Worm (Caenorhabditis elegans) whole organism, late embryonic: ENCODE measurements around the gene rocf-1.

ENCODE experiments used
- C38D4.7 ChIP-seq: fragments of 200-800 bp; sonication (Bioruptor generic); optimal IDR thresholded peaks from 2 replicates; lab custom pipeline; 2018; ENCODE audit warnings: mild to moderate bottlenecking, missing genetic modification characterization, moderate library complexity, missing compliant biosample characterization
- F13H6.1 ChIP-seq: sonication (generic microtip); optimal IDR thresholded peaks from 2 replicates; lab custom pipeline; 2016; ENCODE audit warnings: missing genetic modification characterization, missing compliant biosample characterization
- K02D7.2 ChIP-seq: sonication (generic microtip); optimal IDR thresholded peaks from 2 replicates; lab custom pipeline; 2017; ENCODE audit warnings: mild to moderate bottlenecking, missing genetic modification characterization, missing compliant biosample characterization
- K09A11.1 ChIP-seq: sonication (generic microtip); optimal IDR thresholded peaks from 2 replicates; lab custom pipeline; 2017; ENCODE audit warnings: antibody characterized with exemption, mild to moderate bottlenecking, missing genetic modification characterization, missing compliant biosample characterization; ENCODE audit not compliant: insufficient read depth
- ama-1 ChIP-seq: fragments of 150-350 bp; optimal IDR thresholded peaks from 2 replicates; lab custom pipeline; 2014
- ceh-14 ChIP-seq: sonication (generic microtip); optimal IDR thresholded peaks from 2 replicates; lab custom pipeline; 2016; ENCODE audit warnings: missing genotype, missing genetic modification characterization, missing compliant biosample characterization
- ceh-2 ChIP-seq: sonication (generic microtip); optimal IDR thresholded peaks from 2 replicates; lab custom pipeline; 2016; ENCODE audit warnings: missing genotype, missing genetic modification characterization, missing compliant biosample characterization
- ceh-22 ChIP-seq: sonication (generic microtip); optimal IDR thresholded peaks from 2 replicates; lab custom pipeline; 2017; ENCODE audit warnings: missing biosample characterization, missing genetic modification characterization
- ceh-24 ChIP-seq: sonication (generic microtip); optimal IDR thresholded peaks from 2 replicates; lab custom pipeline; 2016; ENCODE audit warnings: mild to moderate bottlenecking, missing genetic modification characterization, missing compliant biosample characterization
- ceh-34 ChIP-seq: sonication (generic microtip); optimal IDR thresholded peaks from 2 replicates; lab custom pipeline; 2016; ENCODE audit warnings: mild to moderate bottlenecking, missing genetic modification characterization, missing compliant biosample characterization
- ceh-48 ChIP-seq: sonication (generic microtip); optimal IDR thresholded peaks from 2 replicates; lab custom pipeline; 2016; ENCODE audit warnings: missing genetic modification characterization, inconsistent platforms, missing compliant biosample characterization
- ceh-6 ChIP-seq: fragments of 200-800 bp; sonication (Bioruptor generic); optimal IDR thresholded peaks from 2 replicates; lab custom pipeline; 2018; ENCODE audit warnings: mild to moderate bottlenecking, missing genetic modification characterization, missing compliant biosample characterization
- dmd-4 ChIP-seq: sonication (generic microtip); optimal IDR thresholded peaks from 2 replicates; lab custom pipeline; 2016; ENCODE audit warnings: borderline replicate concordance, missing genetic modification characterization, missing compliant biosample characterization
- dve-1 ChIP-seq: sonication (generic microtip); optimal IDR thresholded peaks from 2 replicates; lab custom pipeline; 2017; ENCODE audit warnings: antibody characterized with exemption, mild to moderate bottlenecking, missing genetic modification characterization, missing compliant biosample characterization
- elt-4 ChIP-seq: sonication (generic microtip); optimal IDR thresholded peaks from 2 replicates; lab custom pipeline; 2016; ENCODE audit warnings: missing genetic modification characterization, missing compliant biosample characterization
- eyg-1 ChIP-seq: sonication (generic microtip); optimal IDR thresholded peaks from 2 replicates; lab custom pipeline; 2016; ENCODE audit warnings: missing genotype, missing genetic modification characterization, missing compliant biosample characterization
- gmeb-2 ChIP-seq: sonication (generic microtip); optimal IDR thresholded peaks from 2 replicates; lab custom pipeline; 2016; ENCODE audit warnings: missing genetic modification characterization, inconsistent platforms, missing compliant biosample characterization
- hlh-15 ChIP-seq: sonication (generic microtip); optimal IDR thresholded peaks from 2 replicates; lab custom pipeline; 2016; ENCODE audit warnings: missing genetic modification characterization, missing compliant biosample characterization
- hlh-30 ChIP-seq: sonication (generic microtip); optimal IDR thresholded peaks from 2 replicates; lab custom pipeline; 2017; ENCODE audit warnings: antibody characterized with exemption, missing genetic modification characterization, missing compliant biosample characterization; ENCODE audit not compliant: insufficient read depth
- hlh-6 ChIP-seq: sonication (generic microtip); optimal IDR thresholded peaks from 2 replicates; lab custom pipeline; 2016; ENCODE audit warnings: missing genotype, missing genetic modification characterization, missing compliant biosample characterization
- hlh-8 ChIP-seq: sonication (generic microtip); optimal IDR thresholded peaks from 2 replicates; lab custom pipeline; 2016; ENCODE audit warnings: missing genotype, missing genetic modification characterization, missing compliant biosample characterization
- lim-6 ChIP-seq: sonication (generic microtip); optimal IDR thresholded peaks from 2 replicates; lab custom pipeline; 2016; ENCODE audit warnings: missing genetic modification characterization, missing compliant biosample characterization
- lin-11 ChIP-seq: fragments of 200-800 bp; sonication (Bioruptor generic); optimal IDR thresholded peaks from 2 replicates; lab custom pipeline; 2018; ENCODE audit warnings: mild to moderate bottlenecking, missing genetic modification characterization, missing compliant biosample characterization
- nfya-1 ChIP-seq: sonication (generic microtip); optimal IDR thresholded peaks from 2 replicates; lab custom pipeline; 2017; ENCODE audit warnings: missing genetic modification characterization, mild to moderate bottlenecking, missing compliant biosample characterization, antibody characterized with exemption, moderate library complexity
- nhr-11 ChIP-seq: fragments of 150-350 bp; optimal IDR thresholded peaks from 2 replicates; lab custom pipeline; 2014; ENCODE audit warnings: missing biosample characterization, missing genetic modification characterization
- nhr-232 ChIP-seq: sonication (generic microtip); optimal IDR thresholded peaks from 2 replicates; lab custom pipeline; 2016; ENCODE audit warnings: missing genetic modification characterization, missing compliant biosample characterization
- npax-4 ChIP-seq: sonication (generic microtip); optimal IDR thresholded peaks from 2 replicates; lab custom pipeline; 2016; ENCODE audit warnings: missing genetic modification characterization, missing compliant biosample characterization
- pag-3 ChIP-seq: sonication (generic microtip); optimal IDR thresholded peaks from 2 replicates; lab custom pipeline; 2016; ENCODE audit warnings: missing compliant biosample characterization, missing genetic modification characterization, borderline replicate concordance
- pat-9 ChIP-seq: fragments of 200-800 bp; sonication (Bioruptor generic); optimal IDR thresholded peaks from 2 replicates; lab custom pipeline; 2018; ENCODE audit warnings: mild to moderate bottlenecking, missing genetic modification characterization, moderate library complexity, missing compliant biosample characterization
- pha-2 ChIP-seq: sonication (generic microtip); optimal IDR thresholded peaks from 2 replicates; lab custom pipeline; 2017; ENCODE audit warnings: mild to moderate bottlenecking, missing genetic modification characterization, missing compliant biosample characterization
- pha-4 ChIP-seq: fragments of 150-350 bp; optimal IDR thresholded peaks from 2 replicates; lab custom pipeline; 2018; ENCODE audit warnings: missing biosample characterization, missing genetic modification reagents, missing genetic modification characterization
- pros-1 ChIP-seq: fragments of 150-350 bp; optimal IDR thresholded peaks from 2 replicates; lab custom pipeline; 2014; ENCODE audit warnings: missing biosample characterization, missing genetic modification reagents, missing genetic modification characterization
- sdc-2 ChIP-seq: sonication (generic microtip); optimal IDR thresholded peaks from 2 replicates; lab custom pipeline; 2016; ENCODE audit warnings: missing genotype, missing genetic modification characterization, missing compliant biosample characterization
- tbx-2 ChIP-seq: sonication (generic microtip); optimal IDR thresholded peaks from 2 replicates; lab custom pipeline; 2016; ENCODE audit warnings: missing genetic modification characterization, missing compliant biosample characterization
- unc-42 ChIP-seq: sonication (generic microtip); optimal IDR thresholded peaks from 2 replicates; lab custom pipeline; 2016; ENCODE audit warnings: missing genotype, missing genetic modification characterization, missing compliant biosample characterization
- zip-5 ChIP-seq: sonication (generic microtip); optimal IDR thresholded peaks from 2 replicates; lab custom pipeline; 2016; ENCODE audit warnings: missing genetic modification characterization, missing compliant biosample characterization

The rocf-1 gene

DNA sequence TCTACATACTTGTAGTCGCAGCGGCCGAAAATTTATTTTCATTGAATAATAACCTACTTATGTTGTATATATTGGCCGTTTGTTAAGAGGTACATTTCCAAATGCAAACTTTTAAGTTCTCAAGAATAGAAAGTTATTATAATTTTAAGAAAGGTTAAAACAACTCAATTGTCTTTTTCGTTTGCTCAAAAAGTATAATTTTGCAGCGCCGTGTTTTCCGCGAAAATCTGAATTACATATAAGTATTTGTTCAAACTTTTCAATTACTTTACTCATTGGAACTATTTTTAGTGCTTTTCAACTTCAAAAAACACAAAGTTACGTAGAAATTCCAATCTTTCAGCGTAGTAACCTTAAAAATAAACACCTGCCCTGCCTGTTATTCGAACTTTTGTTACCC lies 18.9 kb downstream of the rocf-1 start, which contains the start of gene srh-239:
Gene srh-239, plus strand, starts transcription at position 301 of the 400 bp plus-strand sequence.
- TF ChIP-seq ceh-2 (tag; lab: Kevin White, UChicago) = no peak
- TF ChIP-seq ama-1 (lab: Kevin White, UChicago) = no peak
- no peak for TF ChIP-seq tbx-2 (tag; lab: Kevin White, UChicago)
- no peak for TF ChIP-seq ceh-48
- no peak for TF ChIP-seq pag-3 (tag; lab: Kevin White, UChicago)
- TF ChIP-seq ceh-6 (GFP tag; lab: Kevin White, UChicago) = no peak
- no peak for TF ChIP-seq nhr-232
- TF ChIP-seq zip-5 (tag; lab: Kevin White, UChicago) = no peak
- no peak for TF ChIP-seq sdc-2
- no peak for TF ChIP-seq pha-2
- TF ChIP-seq gmeb-2 (tag; lab: Kevin White, UChicago) = no peak
- TF ChIP-seq npax-4 (tag; lab: Kevin White, UChicago) = no peak
- no peak for TF ChIP-seq hlh-15 (tag; lab: Kevin White, UChicago)
- TF ChIP-seq K09A11.1 (tag; lab: Kevin White, UChicago) = no peak
- TF ChIP-seq dmd-4 (tag; lab: Kevin White, UChicago) = no peak
- TF ChIP-seq eyg-1 (tag; lab: Kevin White, UChicago) = no peak
- TF ChIP-seq, all 69 proteins: peak for 0

DNA sequence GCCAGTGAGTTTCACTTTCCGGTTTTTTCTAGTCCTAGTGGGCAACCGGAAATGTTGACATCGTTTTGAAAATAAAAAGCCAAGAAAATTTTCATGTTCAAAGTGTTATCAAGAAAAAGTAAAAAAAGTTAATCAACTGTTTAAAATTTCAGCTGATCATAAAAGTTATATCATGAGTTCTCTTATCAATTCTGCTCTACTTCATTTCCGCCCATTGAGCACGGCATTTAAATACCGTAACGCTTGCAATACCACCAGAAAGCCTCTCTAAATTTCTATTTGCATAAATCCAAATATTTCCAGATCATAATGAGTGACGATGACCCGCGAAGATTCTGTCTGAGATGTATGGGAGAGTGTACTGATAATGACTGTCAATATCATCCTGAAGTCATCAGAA lies 19.7 kb downstream of the rocf-1 start, which contains the start of gene T26H5.9:
Gene T26H5.9, plus strand, starts transcription at position 302 of the 400 bp plus-strand sequence.
- TF ChIP-seq C38D4.7 (no peak), ceh-22 (tag; lab: Kevin White, UChicago) (no peak), lin-11 (no peak), nfya-1 (tag; lab: Kevin White, UChicago) (no peak), ceh-34 (tag; lab: Kevin White, UChicago) (no peak), dmd-4 (tag; lab: Kevin White, UChicago) (no peak), ceh-14 (no peak)

DNA sequence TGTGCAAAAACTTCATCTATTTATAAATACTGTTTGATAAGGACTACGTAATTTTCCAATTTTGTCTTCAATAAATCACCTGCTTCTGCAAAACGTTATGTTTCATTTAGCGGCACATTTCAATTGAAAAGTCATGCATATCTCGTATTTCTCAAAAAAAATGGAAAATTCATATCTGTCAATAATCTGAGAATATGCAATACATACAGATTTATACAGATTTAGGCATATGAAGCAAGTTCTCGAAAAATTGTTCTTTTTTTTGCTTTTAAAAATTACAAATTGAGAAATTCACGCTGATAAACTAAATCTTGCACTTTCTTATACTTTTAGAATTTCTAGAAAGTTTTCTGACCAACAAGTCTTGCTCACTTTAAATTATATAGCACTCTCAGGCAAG lies 20.1 kb downstream of the rocf-1 start, which contains the start of gene T26H5.11:
Gene T26H5.11, minus strand, starts transcription at position 101 of the 400 bp plus-strand sequence.
- TF ChIP-seq dmd-4 (tag; lab: Kevin White, UChicago) (no peak), zip-5 (tag; lab: Kevin White, UChicago) (no peak), ceh-14 (no peak), pha-4 (tag; lab: Kevin White, UChicago) (no peak), K09A11.1 (tag; lab: Kevin White, UChicago) (no peak), tbx-2 (tag; lab: Kevin White, UChicago) (no peak), pag-3 (tag; lab: Kevin White, UChicago) (no peak), ceh-48 (no peak), hlh-6 (tag; lab: Kevin White, UChicago) (no peak), hlh-15 (tag; lab: Kevin White, UChicago) (no peak), npax-4 (tag; lab: Kevin White, UChicago) (no peak), ama-1 (lab: Kevin White, UChicago) (no peak), pros-1 (tag; lab: Kevin White, UChicago) (no peak), elt-4 (tag; lab: Kevin White, UChicago) (no peak), hlh-30 (tag; lab: Kevin White, UChicago) (no peak), ceh-24 (tag; lab: Kevin White, UChicago) (no peak), lim-6 (tag; lab: Kevin White, UChicago) (no peak)

ce11 chrV:15443708-15444107 lies 20.6 kb downstream of the rocf-1 start, which contains the start of gene T26H5.10:
T26H5.10 (minus strand) TSS chrV:15443808.
- no peak for TF ChIP-seq dve-1 (tag; lab: Kevin White, UChicago)
- no peak for TF ChIP-seq pat-9 (tag; lab: Kevin White, UChicago)
- TF ChIP-seq nhr-11 (tag; lab: Kevin White, UChicago) = no peak
- no peak for TF ChIP-seq lin-11
- no peak for TF ChIP-seq K02D7.2 (tag; lab: Kevin White, UChicago)
- no peak for TF ChIP-seq unc-42 (tag; lab: Kevin White, UChicago)
- no peak for TF ChIP-seq hlh-8 (tag; lab: Kevin White, UChicago)
- no peak for TF ChIP-seq nfya-1 (tag; lab: Kevin White, UChicago)
- no peak for TF ChIP-seq F13H6.1 (tag; lab: Kevin White, UChicago)
- no peak for TF ChIP-seq ceh-24 (tag; lab: Kevin White, UChicago)
